Worm (Caenorhabditis elegans): ENCODE measurements around the gene T11B7.2.
A peak's percentile ranks its signal among the peaks of the same experiment; 100 is the strongest.

Gene T11B7.2

ce11 chrIV:8822598-8822997, 21.8 kb downstream of the T11B7.2 start (continued):
- TF ChIP-seq isw-1 (GFP tag; IDR thresholded peaks at IDR 0.05), result no peak
- TF ChIP-seq ceh-88 (GFP tag; IDR thresholded peaks at IDR 0.05), result no peak
- no peak for TF ChIP-seq dsc-1 (tag; optimal IDR thresholded peaks at IDR 0.05)
- TF ChIP-seq lin-14 (GFP tag; optimal IDR thresholded peaks at IDR 0.05), result peak; percentile 28
- TF ChIP-seq mep-1 (tag; optimal IDR thresholded peaks at IDR 0.05), result no peak
- no peak for TF ChIP-seq nhr-84 (tag; optimal IDR thresholded peaks at IDR 0.05)
- no peak for TF ChIP-seq ceh-90 (tag; optimal IDR thresholded peaks at IDR 0.05)
- TF ChIP-seq nhr-20 (tag; optimal IDR thresholded peaks at IDR 0.05), result no peak
- no peak for TF ChIP-seq blmp-1 (tag; optimal IDR thresholded peaks at IDR 0.05)
- no peak for TF ChIP-seq lin-39 (tag; optimal IDR thresholded peaks at IDR 0.05)
- no peak for TF ChIP-seq zip-4 (GFP tag; optimal IDR thresholded peaks at IDR 0.05)
- TF ChIP-seq nhr-85 (tag), result peak; percentile 75
- TF ChIP-seq fkh-8 (tag; optimal IDR thresholded peaks at IDR 0.05), result no peak
- no peak for TF ChIP-seq ceh-8 (GFP tag; optimal IDR thresholded peaks at IDR 0.05)
- no peak for TF ChIP-seq snu-23 (GFP tag; optimal IDR thresholded peaks at IDR 0.05)
- TF ChIP-seq efl-1 (optimal IDR thresholded peaks at IDR 0.05), result no peak
- TF ChIP-seq efl-1 (GFP tag; optimal IDR thresholded peaks at IDR 0.05 in 1 of 2), result no peak
- TF ChIP-seq aly-2 (tag; optimal IDR thresholded peaks at IDR 0.05), result peak; percentile 92
- TF ChIP-seq rnt-1 (tag; optimal IDR thresholded peaks at IDR 0.05), result no peak
- no peak for TF ChIP-seq Y116A8C.19 (tag; optimal IDR thresholded peaks at IDR 0.05; ENCODE audit: borderline replicate concordance)
- no peak for TF ChIP-seq efl-3 (GFP tag; optimal IDR thresholded peaks at IDR 0.05)
- no peak for TF ChIP-seq sptf-1 (tag; optimal IDR thresholded peaks at IDR 0.05)
- no peak for TF ChIP-seq irx-1 (tag; optimal IDR thresholded peaks at IDR 0.05)
- no peak for TF ChIP-seq snpc-4 (tag; optimal IDR thresholded peaks at IDR 0.05)
- TF ChIP-seq C34B4.2 (tag; optimal IDR thresholded peaks at IDR 0.05), result no peak
- no peak for TF ChIP-seq grh-1 (GFP tag; IDR thresholded peaks at IDR 0.05)
- no peak for TF ChIP-seq sox-4 (tag; optimal IDR thresholded peaks at IDR 0.05)
- no peak for TF ChIP-seq fkh-4 (tag; optimal IDR thresholded peaks at IDR 0.05; ENCODE audit: borderline replicate concordance)
- TF ChIP-seq vab-15 (tag; optimal IDR thresholded peaks at IDR 0.05), result no peak
- no peak for TF ChIP-seq aha-1 (tag; optimal IDR thresholded peaks at IDR 0.05)
- no peak for TF ChIP-seq C04F5.9 (tag; optimal IDR thresholded peaks at IDR 0.05)
- no peak for TF ChIP-seq fos-1 (tag; optimal IDR thresholded peaks at IDR 0.05)
- TF ChIP-seq pqm-1 (tag; optimal IDR thresholded peaks at IDR 0.05), result no peak
- TF ChIP-seq alr-1 (tag; optimal IDR thresholded peaks at IDR 0.05; ENCODE audit: borderline replicate concordance), result no peak

- TF ChIP-seq pag-3 (tag; optimal IDR thresholded peaks at IDR 0.05; ENCODE audit: borderline replicate concordance, insufficient read depth), result no peak
- no peak for TF ChIP-seq nhr-12 (tag; optimal IDR thresholded peaks at IDR 0.05)
- no peak for TF ChIP-seq nhr-90 (tag; optimal IDR thresholded peaks at IDR 0.05; ENCODE audit: poor library complexity)
- TF ChIP-seq ztf-4 (tag; optimal IDR thresholded peaks at IDR 0.05), result no peak
- no peak for TF ChIP-seq Y116A8C.19 (tag; optimal IDR thresholded peaks at IDR 0.05; ENCODE audit: borderline replicate concordance)
- TF ChIP-seq egl-13 (tag; optimal IDR thresholded peaks at IDR 0.05), result no peak
- no peak for TF ChIP-seq sup-37 (GFP tag; optimal IDR thresholded peaks at IDR 0.05)
- TF ChIP-seq unc-130 (tag; optimal IDR thresholded peaks at IDR 0.05), result no peak
- no peak for TF ChIP-seq snu-23 (GFP tag; optimal IDR thresholded peaks at IDR 0.05)
Observed at ce11 chrIV:8821147-8821546, 23.2 kb downstream of the T11B7.2 start, which contains the start of gene T28C6.5. Gene T28C6.5, plus strand, starts transcription at chrIV:8821447.

ce11 chrIV:8820041-8820440, 24.3 kb downstream of the T11B7.2 start, which contains the start of gene T28C6.3:
Gene T28C6.3, plus strand, starts transcription at chrIV:8820341.
- TF ChIP-seq aha-1 (tag; optimal IDR thresholded peaks at IDR 0.05), result no peak
- TF ChIP-seq efl-1 (optimal IDR thresholded peaks at IDR 0.05), result no peak
- peak in 1 of 2 experiments; percentile 9 for TF ChIP-seq efl-1 (GFP tag; optimal IDR thresholded peaks at IDR 0.05 in 1 of 2)

Data from whole organism, L1 larva.